Worm (Caenorhabditis elegans) whole organism, late embryonic: ENCODE data around the gene clec-19.

Experiments
- C08G9.2 ChIP-seq: sonication (generic microtip); optimal IDR thresholded peaks from 2 replicates; lab custom pipeline; 2016; ENCODE audit warnings: mild to moderate bottlenecking, missing genetic modification characterization, moderate library complexity, missing compliant biosample characterization
- F13H6.1 ChIP-seq: sonication (generic microtip); optimal IDR thresholded peaks from 2 replicates; lab custom pipeline; 2016; ENCODE audit warnings: missing genetic modification characterization, missing compliant biosample characterization
- K02D7.2 ChIP-seq: sonication (generic microtip); optimal IDR thresholded peaks from 2 replicates; lab custom pipeline; 2017; ENCODE audit warnings: mild to moderate bottlenecking, missing genetic modification characterization, missing compliant biosample characterization
- T23F11.4 ChIP-seq: fragments of 200-800 bp; sonication (Bioruptor generic); optimal IDR thresholded peaks from 2 replicates; lab custom pipeline; 2018; ENCODE audit warnings: mild to moderate bottlenecking, missing genetic modification characterization, missing compliant biosample characterization
- Y22D7AL.16 ChIP-seq: sonication (generic microtip); optimal IDR thresholded peaks from 2 replicates; lab custom pipeline; 2016; ENCODE audit warnings: missing genetic modification characterization, missing compliant biosample characterization
- ahr-1 ChIP-seq: sonication (generic microtip); optimal IDR thresholded peaks from 2 replicates; lab custom pipeline; 2016; ENCODE audit warnings: missing genetic modification characterization, missing compliant biosample characterization
- ceh-14 ChIP-seq: sonication (generic microtip); optimal IDR thresholded peaks from 2 replicates; lab custom pipeline; 2016; ENCODE audit warnings: missing genotype, missing genetic modification characterization, missing compliant biosample characterization
- ceh-18 ChIP-seq: sonication (generic microtip); optimal IDR thresholded peaks from 2 replicates; lab custom pipeline; 2016; ENCODE audit warnings: missing genetic modification characterization, missing compliant biosample characterization
- ceh-19 ChIP-seq: fragments of 200-800 bp; sonication (Bioruptor generic); optimal IDR thresholded peaks from 2 replicates; lab custom pipeline; 2018; ENCODE audit warnings: mild to moderate bottlenecking, missing genetic modification characterization, missing compliant biosample characterization
- ceh-22 ChIP-seq: sonication (generic microtip); optimal IDR thresholded peaks from 2 replicates; lab custom pipeline; 2017; ENCODE audit warnings: missing biosample characterization, missing genetic modification characterization
- ceh-30 ChIP-seq: fragments of 150-350 bp; optimal IDR thresholded peaks from 2 replicates; lab custom pipeline; 2014; ENCODE audit warnings: missing biosample characterization, missing genetic modification characterization
- ceh-31 ChIP-seq: sonication (generic microtip); optimal IDR thresholded peaks from 2 replicates; lab custom pipeline; 2016; ENCODE audit warnings: missing genetic modification characterization, missing compliant biosample characterization
- ceh-45 ChIP-seq: fragments of 200-800 bp; sonication (Bioruptor generic); IDR thresholded peaks from 2 replicates; pipeline ENCODE4 v1.3.6; 2022; ENCODE audit warnings: missing genetic modification reagents, missing genetic modification characterization, missing compliant biosample characterization
- ceh-48 ChIP-seq: sonication (generic microtip); optimal IDR thresholded peaks from 2 replicates; lab custom pipeline; 2016; ENCODE audit warnings: missing genetic modification characterization, inconsistent platforms, missing compliant biosample characterization
- ceh-6 ChIP-seq: fragments of 200-800 bp; sonication (Bioruptor generic); optimal IDR thresholded peaks from 2 replicates; lab custom pipeline; 2018; ENCODE audit warnings: mild to moderate bottlenecking, missing genetic modification characterization, missing compliant biosample characterization
- dmd-4 ChIP-seq: sonication (generic microtip); optimal IDR thresholded peaks from 2 replicates; lab custom pipeline; 2016; ENCODE audit warnings: borderline replicate concordance, missing genetic modification characterization, missing compliant biosample characterization
- dve-1 ChIP-seq: sonication (generic microtip); optimal IDR thresholded peaks from 2 replicates; lab custom pipeline; 2017; ENCODE audit warnings: antibody characterized with exemption, mild to moderate bottlenecking, missing genetic modification characterization, missing compliant biosample characterization
- elt-2 ChIP-seq: sonication (generic microtip); optimal IDR thresholded peaks from 2 replicates; lab custom pipeline; 2016; ENCODE audit warnings: missing genetic modification reagents, missing genetic modification characterization, missing compliant biosample characterization
- elt-4 ChIP-seq: sonication (generic microtip); optimal IDR thresholded peaks from 2 replicates; lab custom pipeline; 2016; ENCODE audit warnings: missing genetic modification characterization, missing compliant biosample characterization
- eyg-1 ChIP-seq: sonication (generic microtip); optimal IDR thresholded peaks from 2 replicates; lab custom pipeline; 2016; ENCODE audit warnings: missing genotype, missing genetic modification characterization, missing compliant biosample characterization
- fax-1 ChIP-seq: sonication (generic microtip); optimal IDR thresholded peaks from 2 replicates; lab custom pipeline; 2016; ENCODE audit warnings: missing genotype, missing genetic modification characterization, missing compliant biosample characterization
- fkh-10 ChIP-seq: fragments of 150-350 bp; optimal IDR thresholded peaks from 2 replicates; lab custom pipeline; 2014; ENCODE audit warnings: missing biosample characterization, missing genetic modification reagents, missing genetic modification characterization
- fkh-6 ChIP-seq: sonication (generic microtip); optimal IDR thresholded peaks from 2 replicates; lab custom pipeline; 2016; ENCODE audit warnings: missing genetic modification characterization, missing compliant biosample characterization
- gmeb-2 ChIP-seq: sonication (generic microtip); optimal IDR thresholded peaks from 2 replicates; lab custom pipeline; 2016; ENCODE audit warnings: missing genetic modification characterization, inconsistent platforms, missing compliant biosample characterization
- hlh-6 ChIP-seq: sonication (generic microtip); optimal IDR thresholded peaks from 2 replicates; lab custom pipeline; 2016; ENCODE audit warnings: missing genotype, missing genetic modification characterization, missing compliant biosample characterization
- lin-11 ChIP-seq: fragments of 200-800 bp; sonication (Bioruptor generic); optimal IDR thresholded peaks from 2 replicates; lab custom pipeline; 2018; ENCODE audit warnings: mild to moderate bottlenecking, missing genetic modification characterization, missing compliant biosample characterization
- madf-2 ChIP-seq: sonication (generic microtip); optimal IDR thresholded peaks from 2 replicates; lab custom pipeline; 2017; ENCODE audit warnings: missing genetic modification characterization, missing compliant biosample characterization
- mec-3 ChIP-seq: sonication (generic microtip); optimal IDR thresholded peaks from 2 replicates; lab custom pipeline; 2016; ENCODE audit warnings: borderline replicate concordance, missing genetic modification characterization, missing compliant biosample characterization
- nfya-1 ChIP-seq: sonication (generic microtip); optimal IDR thresholded peaks from 2 replicates; lab custom pipeline; 2017; ENCODE audit warnings: missing genetic modification characterization, mild to moderate bottlenecking, missing compliant biosample characterization, antibody characterized with exemption, moderate library complexity
- nhr-232 ChIP-seq: sonication (generic microtip); optimal IDR thresholded peaks from 2 replicates; lab custom pipeline; 2016; ENCODE audit warnings: missing genetic modification characterization, missing compliant biosample characterization
- odd-2 ChIP-seq: sonication (generic microtip); optimal IDR thresholded peaks from 2 replicates; lab custom pipeline; 2017; ENCODE audit warnings: antibody characterized with exemption, mild to moderate bottlenecking, missing genetic modification characterization, missing compliant biosample characterization
- pag-3 ChIP-seq: sonication (generic microtip); optimal IDR thresholded peaks from 2 replicates; lab custom pipeline; 2016; ENCODE audit warnings: missing compliant biosample characterization, missing genetic modification characterization, borderline replicate concordance
- pax-1 ChIP-seq: fragments of 150-350 bp; optimal IDR thresholded peaks from 2 replicates; lab custom pipeline; 2014; ENCODE audit warnings: missing biosample characterization, missing genetic modification characterization
- pros-1 ChIP-seq: fragments of 150-350 bp; optimal IDR thresholded peaks from 2 replicates; lab custom pipeline; 2014; ENCODE audit warnings: missing biosample characterization, missing genetic modification reagents, missing genetic modification characterization
- ref-2 ChIP-seq: sonication (generic microtip); optimal IDR thresholded peaks from 2 replicates; lab custom pipeline; 2016; ENCODE audit warnings: missing genetic modification characterization, missing compliant biosample characterization
- rnt-1 ChIP-seq: sonication (generic microtip); optimal IDR thresholded peaks from 2 replicates; lab custom pipeline; 2016; ENCODE audit warnings: missing genetic modification characterization, missing compliant biosample characterization
- sdc-2 ChIP-seq: sonication (generic microtip); optimal IDR thresholded peaks from 2 replicates; lab custom pipeline; 2016; ENCODE audit warnings: missing genotype, missing genetic modification characterization, missing compliant biosample characterization
- syd-9 ChIP-seq: sonication (generic microtip); optimal IDR thresholded peaks from 2 replicates; lab custom pipeline; 2016; ENCODE audit warnings: mild to moderate bottlenecking, missing genetic modification characterization, moderate library complexity, missing compliant biosample characterization
- ttx-3 ChIP-seq: sonication (generic microtip); optimal IDR thresholded peaks from 2 replicates; lab custom pipeline; 2016; ENCODE audit warnings: missing genetic modification reagents, missing genetic modification characterization, missing compliant biosample characterization
- unc-42 ChIP-seq: sonication (generic microtip); optimal IDR thresholded peaks from 2 replicates; lab custom pipeline; 2016; ENCODE audit warnings: missing genotype, missing genetic modification characterization, missing compliant biosample characterization
- unc-86 ChIP-seq: sonication (generic microtip); optimal IDR thresholded peaks from 2 replicates; lab custom pipeline; 2016; ENCODE audit warnings: missing genetic modification characterization, missing compliant biosample characterization
- ztf-16 ChIP-seq: sonication (generic microtip); optimal IDR thresholded peaks from 2 replicates; lab custom pipeline; 2017; ENCODE audit warnings: missing genetic modification characterization, missing compliant biosample characterization

Gene clec-19

DNA sequence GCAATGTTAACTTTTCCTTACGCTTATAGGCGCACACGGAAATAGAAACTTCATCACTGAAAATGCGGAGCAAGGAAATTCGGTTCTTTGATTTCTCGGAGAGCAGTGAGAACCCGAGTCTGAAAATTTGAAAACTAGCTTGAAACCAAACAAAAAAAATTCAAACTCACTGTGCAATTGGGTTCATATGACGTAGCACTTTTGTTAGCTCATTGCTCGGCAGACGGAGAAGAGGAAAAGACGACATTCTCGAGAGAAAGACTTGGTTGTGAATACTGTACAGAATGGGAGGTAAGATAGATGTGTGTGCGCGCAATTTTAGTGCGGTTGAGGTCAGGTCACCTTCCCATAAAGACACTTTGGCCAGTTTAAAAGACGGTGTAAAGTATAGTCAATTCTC lies 6.1 kb downstream of the clec-19 start, which contains the start of the genes F36H5.13 and F36H5.8:
Gene F36H5.13, minus strand, starts transcription at position 101 of the 400 bp plus-strand sequence.
Gene F36H5.8, minus strand, starts transcription at position 274 of the 400 bp plus-strand sequence.
- TF ChIP-seq hlh-6: no peak
- TF ChIP-seq ceh-48 (tag; lab: Kevin White, UChicago): no peak
- TF ChIP-seq F13H6.1 (tag; lab: Kevin White, UChicago): no peak
- TF ChIP-seq ahr-1 (tag; lab: Kevin White, UChicago): no peak
- no peak for TF ChIP-seq sdc-2
- TF ChIP-seq K02D7.2 (tag; lab: Kevin White, UChicago): no peak
- TF ChIP-seq ref-2 (tag; lab: Kevin White, UChicago): no peak
- no peak for TF ChIP-seq dmd-4 (tag; lab: Kevin White, UChicago)
- TF ChIP-seq pag-3 (tag; lab: Kevin White, UChicago): no peak
- TF ChIP-seq nhr-232 (tag; lab: Kevin White, UChicago): no peak
- no peak for TF ChIP-seq pax-1 (tag; lab: Kevin White, UChicago)
- TF ChIP-seq fkh-6 (tag; lab: Kevin White, UChicago): no peak
- TF ChIP-seq ceh-22 (tag; lab: Kevin White, UChicago): no peak
- TF ChIP-seq ttx-3 (tag; lab: Kevin White, UChicago): no peak

DNA sequence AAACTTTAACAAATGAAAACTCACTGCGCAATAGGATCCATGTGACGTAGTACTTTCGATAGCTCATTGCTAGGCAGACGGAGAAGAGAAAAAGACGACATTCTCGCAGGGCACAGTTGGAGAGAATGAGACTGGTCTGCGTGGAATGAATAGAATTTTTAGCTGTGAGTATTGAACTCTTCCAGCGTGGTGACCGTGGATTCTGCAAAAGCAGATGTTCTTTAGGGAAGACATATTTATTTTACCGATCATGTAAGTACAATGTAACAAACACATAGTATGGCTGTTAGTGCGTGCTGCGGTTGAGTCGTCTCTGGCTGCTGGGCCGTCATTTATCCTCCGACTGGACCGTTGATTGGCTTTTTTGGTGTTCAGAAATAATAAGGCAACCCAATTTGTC lies 8.7 kb downstream of the clec-19 start, which contains the start of gene F36H5.9:
Gene F36H5.9, minus strand, starts transcription at position 101 of the 400 bp plus-strand sequence.
- no peak for TF ChIP-seq lin-11 (tag; lab: Kevin White, UChicago)
- TF ChIP-seq nfya-1: no peak
- TF ChIP-seq ceh-18 (tag; lab: Kevin White, UChicago): no peak
- no peak for TF ChIP-seq ahr-1 (tag; lab: Kevin White, UChicago)
- TF ChIP-seq syd-9 (tag; lab: Kevin White, UChicago): no peak
- no peak for TF ChIP-seq madf-2 (tag; lab: Kevin White, UChicago)
- no peak for TF ChIP-seq Y22D7AL.16 (tag; lab: Kevin White, UChicago)
- no peak for TF ChIP-seq fax-1 (tag; lab: Kevin White, UChicago)
- TF ChIP-seq unc-86 (tag; lab: Kevin White, UChicago): no peak
- TF ChIP-seq ceh-45 (GFP tag; lab: Robert Waterston, UW): no peak
- TF ChIP-seq C08G9.2 (tag; lab: Kevin White, UChicago): no peak
- no peak for TF ChIP-seq F13H6.1 (tag; lab: Kevin White, UChicago)
- no peak for TF ChIP-seq odd-2
- no peak for TF ChIP-seq K02D7.2 (tag; lab: Kevin White, UChicago)

DNA sequence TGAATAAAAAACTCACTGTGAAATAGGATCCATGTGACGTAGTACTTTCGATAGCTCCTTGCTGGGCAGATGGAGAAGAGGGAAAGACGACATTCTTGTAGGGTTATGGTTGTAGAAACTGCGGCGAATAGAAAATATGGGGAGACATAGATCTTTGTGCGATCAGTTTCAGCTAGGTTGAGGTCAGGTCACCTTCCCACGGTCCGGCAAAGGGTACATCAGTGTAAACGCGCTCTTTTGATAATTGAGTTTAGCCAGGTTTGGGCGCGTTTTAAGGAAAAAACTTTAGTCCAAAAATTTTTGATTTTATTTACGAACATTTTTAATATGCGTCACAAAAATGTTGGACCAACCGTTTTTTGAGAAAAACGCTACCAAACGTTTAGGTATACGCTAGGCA lies 11.8 kb downstream of the clec-19 start, which contains the start of gene F36H5.17:
Gene F36H5.17, minus strand, starts transcription at position 101 of the 400 bp plus-strand sequence.
- no peak for TF ChIP-seq ceh-31 (tag; lab: Kevin White, UChicago)

DNA sequence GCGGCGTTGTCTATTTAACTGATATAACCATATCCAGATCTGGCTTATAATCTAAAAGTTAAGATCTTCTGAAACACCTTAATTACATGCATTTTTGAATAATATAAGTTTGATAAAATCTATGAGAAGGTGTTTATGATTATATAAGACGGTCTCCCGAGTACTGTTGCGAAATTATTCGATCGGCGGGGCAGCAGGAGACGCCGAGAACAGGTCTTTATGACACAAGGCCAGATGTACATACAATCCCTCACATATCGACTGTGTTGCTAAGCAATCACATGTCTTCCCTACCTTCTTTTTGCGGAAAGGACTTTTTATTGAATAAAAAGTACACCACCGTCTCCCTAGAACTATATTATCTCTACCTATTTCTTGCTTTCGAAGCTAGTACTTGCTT lies 12.3 kb downstream of the clec-19 start, which contains the start of gene fbxb-53:
Gene fbxb-53, plus strand, starts transcription at position 301 of the 400 bp plus-strand sequence.
- TF ChIP-seq ceh-14 (tag; lab: Kevin White, UChicago) (no peak), elt-2 (tag; lab: Kevin White, UChicago) (no peak)

DNA sequence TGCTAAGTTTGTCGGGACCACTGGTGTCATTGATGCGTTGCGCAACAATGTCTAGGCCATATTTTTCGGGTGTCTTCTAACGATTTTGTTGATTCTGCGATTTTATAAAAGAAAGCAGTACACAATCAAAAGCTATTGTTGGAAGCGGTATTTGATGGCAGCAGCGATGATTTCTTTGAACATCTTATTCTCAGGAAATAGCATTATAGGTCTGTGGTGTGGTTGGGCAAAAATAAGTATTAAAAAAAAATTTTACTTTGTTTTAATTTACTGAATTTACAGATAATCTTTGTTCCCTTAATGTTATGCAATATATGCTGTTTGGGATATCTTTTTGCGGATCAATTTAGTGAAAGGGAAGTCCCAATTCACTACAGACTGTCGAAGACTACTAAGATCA lies 12.8 kb downstream of the clec-19 start, which contains the start of gene F36H5.10:
Gene F36H5.10, plus strand, starts transcription at position 301 of the 400 bp plus-strand sequence.
- TF ChIP-seq elt-2 (tag; lab: Kevin White, UChicago) (no peak), pros-1 (tag; lab: Kevin White, UChicago) (no peak), ztf-16 (no peak), Y22D7AL.16 (tag; lab: Kevin White, UChicago) (no peak), ceh-30 (no peak), odd-2 (no peak), mec-3 (tag; lab: Kevin White, UChicago) (no peak), unc-42 (tag; lab: Kevin White, UChicago) (no peak), ceh-19 (no peak), dve-1 (no peak), unc-86 (tag; lab: Kevin White, UChicago) (no peak), gmeb-2 (tag; lab: Kevin White, UChicago) (no peak), elt-4 (no peak), rnt-1 (tag; lab: Kevin White, UChicago) (no peak), ceh-6 (no peak), T23F11.4 (no peak), eyg-1 (tag; lab: Kevin White, UChicago) (no peak), fkh-10 (no peak)
- TF ChIP-seq, all 69 proteins: peak for 0
